Fruit fly (Drosophila melanogaster): ENCODE measurements around the gene cad.

The cad gene

dm6 chr2L:20823196-20824105, 52.9 kb downstream of the cad start:
- TF ChIP-seq Chrac-16 (GFP tag; optimal IDR thresholded peaks at IDR 0.05) (no peak), ftz-f1 (GFP tag; optimal IDR thresholded peaks at IDR 0.05) (peak; percentile 66), wek (GFP tag; optimal IDR thresholded peaks at IDR 0.05) (peak; percentile 33), CG3847 (GFP tag; IDR thresholded peaks at IDR 0.05) (no peak), peb (GFP tag; IDR thresholded peaks at IDR 0.05) (no peak), CG18599 (GFP tag; optimal IDR thresholded peaks at IDR 0.05) (peak; percentile 33), CG9932 (GFP tag; IDR thresholded peaks at IDR 0.05) (peak; percentile 45), CG4820 (GFP tag; optimal IDR thresholded peaks at IDR 0.05) (no peak), CG12659 (GFP tag; optimal IDR thresholded peaks at IDR 0.05) (no peak), CG2120 (GFP tag; optimal IDR thresholded peaks at IDR 0.05) (peak; percentile 1), CG12236 (GFP tag; optimal IDR thresholded peaks at IDR 0.05) (no peak), ara (GFP tag; IDR thresholded peaks at IDR 0.05) (no peak), HmgD (GFP tag; optimal IDR thresholded peaks at IDR 0.05) (peak; percentile 81), tio (GFP tag; optimal IDR thresholded peaks at IDR 0.05) (peak; percentile 37), Hmx (GFP tag; optimal IDR thresholded peaks at IDR 0.05) (no peak), jing (GFP tag; optimal IDR thresholded peaks at IDR 0.05) (no peak), Sry-δ (GFP tag; optimal IDR thresholded peaks at IDR 0.05) (peak; percentile 12), pan (optimal IDR thresholded peaks at IDR 0.05) (no peak), pan (GFP tag; optimal IDR thresholded peaks at IDR 0.05 in 1 of 2, IDR thresholded peaks at IDR 0.05 in 1 of 2) (no peak), CG4730 (GFP tag; IDR thresholded peaks at IDR 0.05) (no peak), CG17328 (GFP tag; IDR thresholded peaks at IDR 0.05) (0 out of 2 replicates have a peak, but pooled peaks have one; percentile 25), esg (GFP tag; conservative IDR thresholded peaks at IDR 0.05) (no peak), dimm (GFP tag; IDR thresholded peaks at IDR 0.05) (no peak), CG9437 (GFP tag; optimal IDR thresholded peaks at IDR 0.05) (no peak), NK7.1 (GFP tag; optimal IDR thresholded peaks at IDR 0.05) (peak; percentile 6), CG4282 (GFP tag; optimal IDR thresholded peaks at IDR 0.05) (no peak), CG11398 (GFP tag; optimal IDR thresholded peaks at IDR 0.05) (no peak), Stat92E (GFP tag; optimal IDR thresholded peaks at IDR 0.05) (peak in 1 of 3 experiments; percentile 73), ro (GFP tag; IDR thresholded peaks at IDR 0.05) (no peak), luna (GFP tag; optimal IDR thresholded peaks at IDR 0.05) (no peak), D19A (tag; optimal IDR thresholded peaks at IDR 0.05) (no peak), CG17359 (tag; optimal IDR thresholded peaks at IDR 0.05) (no peak), NFAT (GFP tag; IDR thresholded peaks at IDR 0.05) (peak; percentile 43; the same call in 1 of the 2 replicates), gro (GFP tag; optimal IDR thresholded peaks at IDR 0.05) (no peak), tap (tag; optimal IDR thresholded peaks at IDR 0.05) (peak; percentile 12), Vsx1 (GFP tag; optimal IDR thresholded peaks at IDR 0.05) (no peak), CG13123 (GFP tag; optimal IDR thresholded peaks at IDR 0.05) (no peak), nerfin-1 (tag; optimal IDR thresholded peaks at IDR 0.05) (no peak), stwl (tag; optimal IDR thresholded peaks at IDR 0.05) (peak; percentile 25), yki (optimal IDR thresholded peaks at IDR 0.05) (no peak), CG9727 (GFP tag; optimal IDR thresholded peaks at IDR 0.05) (no peak), az2 (GFP tag; optimal IDR thresholded peaks at IDR 0.05) (no peak), Six4 (GFP tag; optimal IDR thresholded peaks at IDR 0.05) (no peak), CG8281 (tag; optimal IDR thresholded peaks at IDR 0.05) (no peak), Dbx (GFP tag; IDR thresholded peaks at IDR 0.05) (peak; percentile 44; the same call in 1 of the 3 replicates), CG14441 (GFP tag; IDR thresholded peaks at IDR 0.05) (0 out of 2 replicates have a peak, but pooled peaks have one; percentile 16), otp (GFP tag; IDR thresholded peaks at IDR 0.05) (peak; percentile 44; the same call in 1 of the 3 replicates), pita (GFP tag; optimal IDR thresholded peaks at IDR 0.05) (no peak), CG11696 (GFP tag; IDR thresholded peaks at IDR 0.05) (no peak), sqz (GFP tag; optimal IDR thresholded peaks at IDR 0.05) (peak; percentile 91)

Data from whole organism, embryonic.